Worm (Caenorhabditis elegans): Measurements from ENCODE around the gene grd-3.
"Not testable (repeated sequence)": the region's sequence is repeated elsewhere in the genome, so short reads cannot be mapped to it uniquely, and the experiment has no call there.

Gene grd-3

ce11 chrIV:3433387-3433786, 6.1 kb upstream of the grd-3 start, which contains the start of gene C04C3.7:
TSS of gene C04C3.7 (minus strand) at chrIV:3433487.
- TF ChIP-seq pha-4, ceh-39, lin-13 (tag; optimal IDR thresholded peaks at IDR 0.05): not testable (repeated sequence)

DNA sequence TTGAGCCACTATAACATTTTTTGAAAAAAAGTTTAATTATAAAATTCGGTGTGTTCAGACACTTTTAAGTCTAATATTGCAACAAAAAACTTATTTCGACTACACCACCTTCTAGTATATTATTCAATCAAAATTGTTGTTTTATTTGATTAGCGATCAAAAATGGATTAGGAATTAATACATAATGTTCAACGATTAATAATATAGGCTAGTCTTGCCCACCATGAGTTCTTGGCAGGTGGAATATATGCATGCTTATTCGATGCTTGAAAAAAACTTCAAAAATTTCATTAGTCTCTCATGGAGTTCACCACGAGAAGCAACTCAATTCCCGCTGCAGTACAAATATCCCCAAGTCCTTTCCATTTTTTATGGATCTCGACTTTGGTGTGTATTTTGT, 3.4 kb upstream of the grd-3 start, which contains the start of gene srz-32:
Gene srz-32 (plus strand): TSS at position 301 of the 400 bp plus-strand sequence.
- TF ChIP-seq unc-120 (tag; optimal IDR thresholded peaks at IDR 0.05; ENCODE audit: poor library complexity, severe bottlenecking) (no peak), nhr-237 (tag; optimal IDR thresholded peaks at IDR 0.05) (no peak), blmp-1 (tag; optimal IDR thresholded peaks at IDR 0.05) (no peak), M03D4.4 (tag; optimal IDR thresholded peaks at IDR 0.05) (no peak), mls-2 (tag; optimal IDR thresholded peaks at IDR 0.05) (no peak), mab-5 (tag; optimal IDR thresholded peaks at IDR 0.05) (no peak), snpc-4 (tag; optimal IDR thresholded peaks at IDR 0.05) (no peak), zip-8 (tag; optimal IDR thresholded peaks at IDR 0.05) (no peak), ceh-83 (GFP tag; optimal IDR thresholded peaks at IDR 0.05) (no peak), elt-3 (tag; optimal IDR thresholded peaks at IDR 0.05) (no peak)

DNA sequence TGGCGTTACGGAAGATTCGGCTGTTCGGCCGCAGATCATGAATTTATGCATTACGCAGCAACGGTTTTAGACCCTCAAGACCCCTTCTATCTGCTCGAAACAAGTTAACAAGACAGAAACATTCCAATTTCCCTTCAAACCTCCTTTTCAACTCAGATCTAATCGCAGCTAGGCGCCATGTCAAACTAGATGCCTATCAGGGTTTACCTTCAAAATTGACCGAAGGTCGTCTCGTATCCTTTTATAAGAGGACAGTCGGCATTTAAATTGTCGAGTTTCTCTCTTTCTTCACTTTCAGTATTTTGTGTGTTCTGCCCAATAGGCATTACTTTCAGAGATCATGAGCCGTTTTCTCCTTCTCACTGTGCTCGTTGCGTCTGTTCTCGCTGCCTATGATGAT, 1.4 kb upstream of the grd-3 start, which contains the start of gene grd-13:
Gene grd-13 (plus strand): TSS at position 291 of the 400 bp plus-strand sequence.
- TF ChIP-seq mep-1 (tag; optimal IDR thresholded peaks at IDR 0.05) (no peak), mab-5 (tag; optimal IDR thresholded peaks at IDR 0.05) (no peak), sptf-1 (tag; optimal IDR thresholded peaks at IDR 0.05) (no peak), ceh-83 (GFP tag; optimal IDR thresholded peaks at IDR 0.05) (no peak), cnd-1 (tag; optimal IDR thresholded peaks at IDR 0.05) (no peak), blmp-1 (tag; optimal IDR thresholded peaks at IDR 0.05) (no peak)

DNA sequence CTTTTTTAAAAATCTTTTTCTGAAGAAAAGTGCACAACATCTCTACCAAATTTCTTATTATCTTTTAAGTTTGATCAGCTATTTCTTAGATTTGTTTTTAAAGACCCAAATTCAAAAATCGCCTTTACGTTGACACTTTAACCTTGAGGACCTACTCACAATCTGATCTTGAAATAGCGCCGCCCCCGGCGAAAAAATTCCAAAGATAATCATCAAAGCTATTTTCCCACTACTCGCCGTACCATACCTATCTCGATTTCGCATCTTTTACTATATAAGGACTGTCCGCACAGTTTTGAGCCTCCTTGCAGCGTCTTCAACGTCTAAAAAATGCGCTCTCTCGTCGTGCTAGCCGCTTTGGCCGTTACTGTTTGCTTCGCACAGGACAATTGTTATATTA, 1.4 kb downstream of the grd-3 start, which contains the start of gene grd-10:
Gene grd-10 (plus strand): TSS at position 208 of the 400 bp plus-strand sequence.
- no peak for TF ChIP-seq mep-1 (tag; optimal IDR thresholded peaks at IDR 0.05)
- no peak for TF ChIP-seq hlh-1 (tag; optimal IDR thresholded peaks at IDR 0.05)
- no peak for TF ChIP-seq nhr-12 (tag; optimal IDR thresholded peaks at IDR 0.05)
- TF ChIP-seq unc-62 (GFP tag; optimal IDR thresholded peaks at IDR 0.05) = no peak
- no peak for TF ChIP-seq nhr-2 (tag; optimal IDR thresholded peaks at IDR 0.05)
- TF ChIP-seq mab-5 (tag; optimal IDR thresholded peaks at IDR 0.05) = no peak
- TF ChIP-seq elt-1 (tag; optimal IDR thresholded peaks at IDR 0.05; ENCODE audit: borderline replicate concordance, insufficient read depth) = no peak
- no peak for TF ChIP-seq sptf-1 (tag; optimal IDR thresholded peaks at IDR 0.05)
- TF ChIP-seq tbx-8 (GFP tag; optimal IDR thresholded peaks at IDR 0.05) = no peak
- TF ChIP-seq elt-3 (tag; optimal IDR thresholded peaks at IDR 0.05) = no peak
- TF ChIP-seq zip-8 (tag; optimal IDR thresholded peaks at IDR 0.05) = no peak
- TF ChIP-seq sem-2 (GFP tag; optimal IDR thresholded peaks at IDR 0.05) = no peak
- TF ChIP-seq snpc-4 (tag; optimal IDR thresholded peaks at IDR 0.05) = no peak
- no peak for TF ChIP-seq M03D4.4 (tag; optimal IDR thresholded peaks at IDR 0.05)
- TF ChIP-seq flh-1 (GFP tag; optimal IDR thresholded peaks at IDR 0.05) = no peak
- no peak for TF ChIP-seq lin-32 (GFP tag; optimal IDR thresholded peaks at IDR 0.05)
- no peak for TF ChIP-seq ceh-43 (GFP tag; optimal IDR thresholded peaks at IDR 0.05)
- no peak for TF ChIP-seq ham-2 (GFP tag; optimal IDR thresholded peaks at IDR 0.05)

ce11 chrIV:3442513-3442912, 3.1 kb downstream of the grd-3 start:
- TF ChIP-seq drap-1 (GFP tag; optimal IDR thresholded peaks at IDR 0.05) (no peak), sptf-1 (tag; optimal IDR thresholded peaks at IDR 0.05) (no peak), nhr-76 (tag; optimal IDR thresholded peaks at IDR 0.05) (no peak), snpc-4 (tag; optimal IDR thresholded peaks at IDR 0.05) (no peak)

ce11 chrIV:3444101-3444500, 4.6 kb downstream of the grd-3 start, which contains the start of gene F09D12.2:
TSS of gene F09D12.2 (minus strand) at chrIV:3444201.
- TF ChIP-seq ceh-39 (tag; optimal IDR thresholded peaks at IDR 0.05) = no peak
- no peak for TF ChIP-seq sem-2 (GFP tag; optimal IDR thresholded peaks at IDR 0.05)
- TF ChIP-seq zip-8 (tag; optimal IDR thresholded peaks at IDR 0.05) = no peak

All from whole organism, mixed stage, embryonic.